Fruit fly (Drosophila melanogaster) whole organism, wandering third instar larva: ENCODE data around the gene CG15439.

Experiments
- Dfd ChIP-seq: fragments of >200 bp; optimal IDR thresholded peaks from 2 replicates; lab custom pipeline; 2017; ENCODE audit warnings: missing biosample characterization, missing genetic modification characterization
- Myc ChIP-seq: fragments of >200 bp; optimal IDR thresholded peaks from 2 replicates; lab custom pipeline; 2017
- h ChIP-seq: fragments of 200-800 bp; sonication (Bioruptor generic); optimal IDR thresholded peaks from 3 replicates; lab custom pipeline; 2016; ENCODE audit warnings: missing biosample characterization, mild to moderate bottlenecking, missing genetic modification characterization

DNA sequence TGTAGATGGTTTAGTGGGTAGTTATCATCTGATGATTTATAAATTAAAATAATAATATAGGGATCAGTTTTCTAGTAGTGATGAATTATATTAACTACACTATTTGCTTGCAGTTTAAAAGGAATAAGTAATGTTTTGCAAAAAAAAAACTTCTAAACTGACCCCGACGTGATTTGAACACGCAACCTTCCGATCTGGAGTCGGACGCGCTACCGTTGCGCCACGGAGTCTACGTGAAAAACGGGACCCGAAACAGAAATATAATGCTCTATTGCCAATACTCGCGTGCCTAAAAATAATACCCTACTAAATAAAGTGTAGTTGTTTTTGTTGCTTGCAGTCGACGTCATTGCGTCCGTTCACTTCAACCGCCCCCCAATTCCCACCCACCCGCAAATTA is 34.0 kb downstream of the CG15439 start:
- TF ChIP-seq h (GFP tag; lab: Kevin White, UChicago), result no peak
- no peak for TF ChIP-seq Dfd (GFP tag; lab: Kevin White, UChicago)
- no peak for TF ChIP-seq Myc
